Fruit fly (Drosophila melanogaster) whole organism, embryonic: ENCODE data around the gene CG5096.

Experiments used
- ATbp ChIP-seq: fragments of 200-800 bp; sonication (Bioruptor generic); optimal IDR thresholded peaks from 2 replicates; lab custom pipeline; 2017; ENCODE audit warnings: missing biosample characterization, mild to moderate bottlenecking, missing genetic modification characterization, missing genetic modification reagents
- CG10147 ChIP-seq: fragments of 200-800 bp; sonication (Bioruptor generic); optimal IDR thresholded peaks from 2 replicates; lab custom pipeline; 2019; ENCODE audit warnings: missing biosample characterization, mild to moderate bottlenecking, missing genetic modification characterization, moderate library complexity
- CG10979 ChIP-seq: fragments of 200-800 bp; sonication (Bioruptor generic); optimal IDR thresholded peaks from 2 replicates; lab custom pipeline; 2018; ENCODE audit warnings: missing biosample characterization, mild to moderate bottlenecking, missing genetic modification characterization, moderate library complexity
- CG11504 ChIP-seq: fragments of 200-800 bp; sonication (Bioruptor generic); optimal IDR thresholded peaks from 3 replicates; lab custom pipeline; 2019; ENCODE audit warnings: missing biosample characterization, mild to moderate bottlenecking, missing genetic modification characterization, moderate library complexity
- CG12104 ChIP-seq: fragments of 200-800 bp; sonication (Bioruptor generic); optimal IDR thresholded peaks from 3 replicates; lab custom pipeline; 2016; ENCODE audit warnings: missing biosample characterization, missing genetic modification characterization
- CG12219 ChIP-seq: fragments of 200-800 bp; sonication (Bioruptor generic); optimal IDR thresholded peaks from 3 replicates; lab custom pipeline; 2018; ENCODE audit warnings: missing biosample characterization, mild to moderate bottlenecking, missing genetic modification characterization
- CG12391 ChIP-seq: fragments of 200-800 bp; sonication (Bioruptor generic); optimal IDR thresholded peaks from 3 replicates; lab custom pipeline; 2018; ENCODE audit warnings: missing biosample characterization, mild to moderate bottlenecking, missing genetic modification characterization, moderate library complexity
- CG13424 ChIP-seq: fragments of 200-800 bp; sonication (Bioruptor generic); optimal IDR thresholded peaks from 2 replicates; lab custom pipeline; 2019; ENCODE audit warnings: missing biosample characterization, mild to moderate bottlenecking, missing genetic modification characterization, moderate library complexity
- CG14710 ChIP-seq: fragments of 200-800 bp; sonication (Bioruptor generic); optimal IDR thresholded peaks from 3 replicates; lab custom pipeline; 2019; ENCODE audit warnings: missing biosample characterization, mild to moderate bottlenecking, missing genetic modification characterization, moderate library complexity
- CG1529 ChIP-seq: fragments of 200-800 bp; sonication (Bioruptor generic); optimal IDR thresholded peaks from 3 replicates; lab custom pipeline; 2018; ENCODE audit warnings: missing biosample characterization, missing genetic modification characterization
- CG15601 ChIP-seq: fragments of 200-800 bp; sonication (Bioruptor generic); optimal IDR thresholded peaks from 3 replicates; lab custom pipeline; 2019; ENCODE audit warnings: missing biosample characterization, mild to moderate bottlenecking, missing genetic modification characterization, moderate library complexity
- CG15696 ChIP-seq: fragments of 200-800 bp; sonication (Bioruptor generic); optimal IDR thresholded peaks from 2 replicates; lab custom pipeline; 2019; ENCODE audit warnings: missing biosample characterization, mild to moderate bottlenecking, missing genetic modification characterization, moderate library complexity
- CG16813 ChIP-seq: fragments of 200-800 bp; sonication (Bioruptor generic); IDR thresholded peaks from 3 replicates; pipeline ENCODE4 v1.3.6; 2022; ENCODE audit warnings: missing biosample characterization, missing genetic modification characterization; ENCODE audit not compliant: partially characterized antibody
- CG17802 ChIP-seq: fragments of 200-800 bp; sonication (Bioruptor generic); optimal IDR thresholded peaks from 2 replicates; lab custom pipeline; 2018; ENCODE audit warnings: missing biosample characterization, mild to moderate bottlenecking, missing genetic modification characterization, moderate library complexity
- CG17829 ChIP-seq: fragments of 200-800 bp; optimal IDR thresholded peaks from 2 replicates; lab custom pipeline; 2019; ENCODE audit warnings: missing biosample characterization, mild to moderate bottlenecking, missing genetic modification characterization, moderate library complexity
- CG18262 ChIP-seq: fragments of 200-800 bp; optimal IDR thresholded peaks from 3 replicates; lab custom pipeline; 2019; ENCODE audit warnings: missing biosample characterization, mild to moderate bottlenecking, missing genetic modification characterization, moderate library complexity
- CG2202 ChIP-seq: fragments of 200-800 bp; sonication (Bioruptor generic); optimal IDR thresholded peaks from 2 replicates; lab custom pipeline; 2018; ENCODE audit warnings: missing biosample characterization, mild to moderate bottlenecking, missing genetic modification characterization
- CG2712 ChIP-seq: fragments of 200-800 bp; optimal IDR thresholded peaks from 3 replicates; lab custom pipeline; 2019; ENCODE audit warnings: missing biosample characterization, mild to moderate bottlenecking, missing genetic modification characterization, moderate library complexity
- CG2875 ChIP-seq: fragments of 200-800 bp; sonication (Bioruptor generic); optimal IDR thresholded peaks from 2 replicates; lab custom pipeline; 2017; ENCODE audit warnings: missing biosample characterization, mild to moderate bottlenecking, missing genetic modification characterization, missing genetic modification reagents
- CG4730 ChIP-seq: fragments of 200-800 bp; sonication (Bioruptor generic); IDR thresholded peaks from 2 replicates; pipeline ENCODE4 v1.3.6; 2022; ENCODE audit warnings: missing biosample characterization, missing genetic modification characterization
- CG7357 ChIP-seq: fragments of 200-800 bp; sonication (Bioruptor generic); IDR thresholded peaks from 3 replicates; pipeline ENCODE4 v1.3.6; 2022; ENCODE audit warnings: missing biosample characterization, missing genetic modification characterization
- CG8924 ChIP-seq: fragments of 200-800 bp; optimal IDR thresholded peaks from 3 replicates; lab custom pipeline; 2019; ENCODE audit warnings: missing biosample characterization, mild to moderate bottlenecking, missing genetic modification characterization, moderate library complexity
- D19A ChIP-seq: fragments of 200-800 bp; optimal IDR thresholded peaks from 3 replicates; lab custom pipeline; 2019; ENCODE audit warnings: missing biosample characterization, mild to moderate bottlenecking, missing genetic modification characterization, moderate library complexity
- H15 ChIP-seq: fragments of 200-800 bp; sonication (Bioruptor generic); IDR thresholded peaks from 3 replicates; pipeline ENCODE4 v1.3.6; 2022; ENCODE audit warnings: missing biosample characterization, missing genetic modification characterization
- Hr3 ChIP-seq: fragments of 200-800 bp; sonication (Bioruptor generic); optimal IDR thresholded peaks from 3 replicates; lab custom pipeline; 2016; ENCODE audit warnings: missing biosample characterization, missing genetic modification characterization
- Nf-YB ChIP-seq: fragments of 200-800 bp; sonication (Bioruptor generic); optimal IDR thresholded peaks from 3 replicates; lab custom pipeline; 2019; ENCODE audit warnings: missing biosample characterization, mild to moderate bottlenecking, missing genetic modification characterization, moderate library complexity
- Sox100B ChIP-seq: fragments of 200-800 bp; sonication (Bioruptor generic); optimal IDR thresholded peaks from 3 replicates; lab custom pipeline; 2018; ENCODE audit warnings: missing biosample characterization, mild to moderate bottlenecking, missing genetic modification characterization
- Ssrp ChIP-seq: fragments of 200-800 bp; sonication (Bioruptor generic); optimal IDR thresholded peaks from 2 replicates; lab custom pipeline; 2018; ENCODE audit warnings: missing biosample characterization, mild to moderate bottlenecking, missing genetic modification characterization, moderate library complexity
- Xrp1 ChIP-seq: fragments of 200-800 bp; sonication (Bioruptor generic); IDR thresholded peaks from 2 replicates; pipeline ENCODE4 v1.3.6; 2022; ENCODE audit warnings: missing biosample characterization, missing genetic modification characterization
- az2 ChIP-seq: fragments of 200-800 bp; sonication (Bioruptor generic); optimal IDR thresholded peaks from 3 replicates; lab custom pipeline; 2016; ENCODE audit warnings: missing biosample characterization, missing genetic modification characterization
- bsh ChIP-seq, 2 experiments: fragments of 200-800 bp; sonication (Bioruptor generic); optimal IDR thresholded peaks; 2 replicates each; lab custom pipeline; 2017 to 2018; ENCODE audit warnings: mild to moderate bottlenecking in 2 of 2, missing biosample characterization in 2 of 2, missing genetic modification characterization in 2 of 2, moderate library complexity in 1 of 2
- chif ChIP-seq, 2 experiments: fragments of 200-800 bp; sonication (Bioruptor generic); optimal IDR thresholded peaks; 3 replicates each; lab custom pipeline; 2016; ENCODE audit warnings: missing biosample characterization in 2 of 2, missing genetic modification characterization in 2 of 2
- ems ChIP-seq: fragments of 200-800 bp; sonication (Bioruptor generic); optimal IDR thresholded peaks from 3 replicates; lab custom pipeline; 2016; ENCODE audit warnings: missing biosample characterization, missing genetic modification characterization
- fd96Cb ChIP-seq: fragments of 200-800 bp; sonication (Bioruptor generic); optimal IDR thresholded peaks from 2 replicates; lab custom pipeline; 2018; ENCODE audit warnings: missing biosample characterization, mild to moderate bottlenecking, missing genetic modification characterization, moderate library complexity
- gcm ChIP-seq: fragments of 200-800 bp; sonication (Bioruptor generic); optimal IDR thresholded peaks from 2 replicates; lab custom pipeline; 2019; ENCODE audit warnings: missing biosample characterization, mild to moderate bottlenecking, missing genetic modification characterization, moderate library complexity
- gsb-n ChIP-seq: fragments of 200-800 bp; sonication (Bioruptor generic); optimal IDR thresholded peaks from 3 replicates; lab custom pipeline; 2018; ENCODE audit warnings: missing biosample characterization, mild to moderate bottlenecking, missing genetic modification characterization
- lola ChIP-seq, 3 experiments: fragments of >200 bp in 2 of 3; fragments of 200-800 bp in 1 of 3; sonication (Bioruptor generic) in 1 of 3; optimal IDR thresholded peaks; 2 replicates each; lab custom pipeline; 2017 to 2019; ENCODE audit warnings: missing biosample characterization in 3 of 3, missing genetic modification characterization in 3 of 3, mild to moderate bottlenecking in 1 of 3, moderate library complexity in 1 of 3
- nerfin-1 ChIP-seq: fragments of 200-800 bp; sonication (Bioruptor generic); optimal IDR thresholded peaks from 3 replicates; lab custom pipeline; 2019; ENCODE audit warnings: missing biosample characterization, mild to moderate bottlenecking, missing genetic modification characterization, moderate library complexity
- nmo ChIP-seq: fragments of 200-800 bp; sonication (Bioruptor generic); optimal IDR thresholded peaks from 2 replicates; lab custom pipeline; 2018; ENCODE audit warnings: missing biosample characterization, mild to moderate bottlenecking, missing genetic modification characterization, moderate library complexity
- pb ChIP-seq: fragments of 200-800 bp; sonication (Bioruptor generic); optimal IDR thresholded peaks from 3 replicates; lab custom pipeline; 2016; ENCODE audit warnings: missing biosample characterization, missing genetic modification characterization
- phol ChIP-seq: fragments of 200-800 bp; sonication (Bioruptor generic); optimal IDR thresholded peaks from 3 replicates; lab custom pipeline; 2018; ENCODE audit warnings: missing biosample characterization, mild to moderate bottlenecking, missing genetic modification characterization, moderate library complexity
- row ChIP-seq: fragments of 200-800 bp; sonication (Bioruptor generic); IDR thresholded peaks from 3 replicates; pipeline ENCODE4 v1.3.6; 2022; ENCODE audit warnings: missing biosample characterization, missing genetic modification characterization
- sens ChIP-seq: fragments of 200-800 bp; sonication (Bioruptor generic); peaks from one replicate; lab custom pipeline; 2016; ENCODE audit warnings: missing biosample characterization, missing genetic modification characterization
- tgo ChIP-seq: fragments of 200-800 bp; sonication (Bioruptor generic); IDR thresholded peaks from 3 replicates; pipeline ENCODE4 v1.3.6; 2022; ENCODE audit warnings: missing biosample characterization, missing genetic modification characterization
- tna ChIP-seq: fragments of 200-800 bp; sonication (Bioruptor generic); IDR thresholded peaks from 2 replicates; pipeline ENCODE4 v1.3.6; 2022; ENCODE audit warnings: missing biosample characterization, missing genetic modification characterization; ENCODE audit not compliant: partially characterized antibody

Gene CG5096

dm6 chr2L:10351130-10351529 is 30.9 kb upstream of the CG5096 start (continued):
- TF ChIP-seq CG10147 (GFP tag; lab: Kevin White, UChicago): no peak
- peak; percentile 36 for TF ChIP-seq CG15601
- 0 out of 2 replicates have a peak, but pooled peaks have one; percentile 9 for TF ChIP-seq CG4730 (GFP tag; lab: Robert Waterston, UW)
- TF ChIP-seq Ssrp: peak; percentile 61
- TF ChIP-seq CG14710 (tag; lab: Kevin White, UChicago): peak; percentile 48
- peak; percentile 7 for TF ChIP-seq fd96Cb (tag; lab: Kevin White, UChicago)
- TF ChIP-seq ems (GFP tag; lab: Kevin White, UChicago): no peak
- no peak for TF ChIP-seq ATbp
- peak; percentile 12 for TF ChIP-seq gsb-n (tag; lab: Kevin White, UChicago)
- TF ChIP-seq Xrp1 (GFP tag; lab: Robert Waterston, UW): peak; percentile 39; the same call in 1 of the 2 replicates
- peak; percentile 36; the same call in 1 of the 3 replicates for TF ChIP-seq tgo (GFP tag; lab: Robert Waterston, UW)
- peak; percentile 6 for TF ChIP-seq Sox100B (GFP tag; lab: Kevin White, UChicago)
- TF ChIP-seq H15 (GFP tag; lab: Robert Waterston, UW): no peak
- TF ChIP-seq CG17802 (tag; lab: Kevin White, UChicago): no peak
- peak; percentile 20 for TF ChIP-seq CG1529 (GFP tag; lab: Kevin White, UChicago)
- TF ChIP-seq CG15696: peak; percentile 8
- peak; percentile 45 for TF ChIP-seq phol (tag; lab: Kevin White, UChicago)
- no peak for TF ChIP-seq pb (GFP tag; lab: Kevin White, UChicago)
- peak; percentile 30 for TF ChIP-seq CG13424 (tag; lab: Kevin White, UChicago)
- TF ChIP-seq Hr3: no peak
- peak; percentile 21 for TF ChIP-seq Nf-YB (GFP tag; lab: Kevin White, UChicago)
- TF ChIP-seq CG2202 (tag; lab: Kevin White, UChicago): peak; percentile 12
- TF ChIP-seq nerfin-1 (tag; lab: Kevin White, UChicago): peak; percentile 20
- no peak for TF ChIP-seq CG16813 (GFP tag; lab: Robert Waterston, UW)
- TF ChIP-seq CG17829 (tag; lab: Kevin White, UChicago): peak; percentile 36
- no peak for TF ChIP-seq tna (GFP tag; lab: Robert Waterston, UW)
- peak; percentile 71 for TF ChIP-seq CG11504 (tag; lab: Kevin White, UChicago)
- no peak for TF ChIP-seq CG12104
- TF ChIP-seq CG8924 (tag; lab: Kevin White, UChicago): peak; percentile 17
- peak; percentile 55 for TF ChIP-seq CG2712 (tag; lab: Kevin White, UChicago)
- TF ChIP-seq az2 (GFP tag; lab: Kevin White, UChicago): peak; percentile 14
- TF ChIP-seq CG10979 (tag; lab: Kevin White, UChicago): peak; percentile 58
- TF ChIP-seq row (GFP tag; lab: Robert Waterston, UW): peak; percentile 55
- 0 out of 3 replicates have a peak, but pooled peaks have one; percentile 17 for TF ChIP-seq CG7357 (GFP tag; lab: Robert Waterston, UW)
- TF ChIP-seq CG2875 (GFP tag; lab: Kevin White, UChicago): peak; percentile 18
- peak; percentile 63 for TF ChIP-seq CG18262 (tag; lab: Kevin White, UChicago)
- TF ChIP-seq chif (GFP tag; optimal IDR thresholded peaks at IDR 0.05; lab: Kevin White, UChicago): peak in 1 of 2 experiments; percentile 2
- TF ChIP-seq nmo: peak; percentile 29
- TF ChIP-seq CG12219: peak; percentile 29
- TF ChIP-seq D19A: peak; percentile 99
- peak; percentile 32 for TF ChIP-seq gcm (GFP tag; lab: Kevin White, UChicago)
- peak; percentile 23 for TF ChIP-seq CG12391
- peak; percentile 88 for TF ChIP-seq sens (GFP tag; lab: Kevin White, UChicago)
- peak in 1 of 2 experiments; percentile 51 for TF ChIP-seq bsh (GFP tag; optimal IDR thresholded peaks at IDR 0.05; lab: Kevin White, UChicago)
- peak in 1 of 3 experiments; percentile 79 for TF ChIP-seq lola (GFP tag; optimal IDR thresholded peaks at IDR 0.05; lab: Kevin White, UChicago)
